Fruit fly (Drosophila melanogaster) Kc167 (cell line): ENCODE measurements around the gene CG31122.

Experiments used
- Myc ChIP-seq: fragments of >200 bp; optimal IDR thresholded peaks from 2 replicates; lab custom pipeline; 2017; ENCODE audit warnings: missing external identifiers
- Sin3A ChIP-seq: fragments of >200 bp; optimal IDR thresholded peaks from 2 replicates; lab custom pipeline; 2018; ENCODE audit warnings: missing external identifiers
- h ChIP-seq: fragments of >200 bp; optimal IDR thresholded peaks from 3 replicates; lab custom pipeline; 2018; ENCODE audit warnings: missing external identifiers
- insv ChIP-seq: fragments of >200 bp; optimal IDR thresholded peaks from 3 replicates; lab custom pipeline; 2018; ENCODE audit warnings: missing external identifiers
- psq ChIP-seq: fragments of >200 bp; optimal IDR thresholded peaks from 2 replicates; lab custom pipeline; 2017; ENCODE audit warnings: missing external identifiers
- ttk ChIP-seq: sonication (Bioruptor generic); optimal IDR thresholded peaks from 2 replicates; lab custom pipeline; 2017; ENCODE audit warnings: missing external identifiers

Gene CG31122

dm6 chr3R:18398460-18398901 is 14.2 kb downstream of the CG31122 start:
- TF ChIP-seq h (lab: Kevin White, UChicago) (no peak), psq (lab: Kevin White, UChicago) (peak; percentile 3), insv (lab: Kevin White, UChicago) (no peak), Sin3A (lab: Kevin White, UChicago) (no peak), Myc (lab: Kevin White, UChicago) (no peak)

dm6 chr3R:18397834-18398378 is 14.8 kb downstream of the CG31122 start:
- no peak for TF ChIP-seq psq (lab: Kevin White, UChicago)
- TF ChIP-seq h (lab: Kevin White, UChicago), result no peak
- TF ChIP-seq ttk, result no peak
- no peak for TF ChIP-seq insv (lab: Kevin White, UChicago)
- no peak for TF ChIP-seq Myc (lab: Kevin White, UChicago)
- TF ChIP-seq Sin3A (lab: Kevin White, UChicago), result no peak

dm6 chr3R:18396801-18397604 is 15.7 kb downstream of the CG31122 start, which contains the start of gene Vti1b:
Gene Vti1b (plus strand): TSS chr3R:18396995.
- TF ChIP-seq h (lab: Kevin White, UChicago) (no peak), insv (lab: Kevin White, UChicago) (no peak), Myc (lab: Kevin White, UChicago) (no peak), psq (lab: Kevin White, UChicago) (no peak), Sin3A (lab: Kevin White, UChicago) (no peak), ttk (no peak)

- TF ChIP-seq psq (lab: Kevin White, UChicago) (no peak), Myc (lab: Kevin White, UChicago) (no peak), h (lab: Kevin White, UChicago) (no peak), insv (lab: Kevin White, UChicago) (no peak), Sin3A (lab: Kevin White, UChicago) (no peak), ttk (no peak)
Measured at dm6 chr3R:18395694-18396093, 17.0 kb downstream of the CG31122 start.

dm6 chr3R:18394876-18395275 is 17.8 kb downstream of the CG31122 start:
- no peak for TF ChIP-seq h (lab: Kevin White, UChicago)

dm6 chr3R:18393436-18393835 is 19.2 kb downstream of the CG31122 start:
- TF ChIP-seq insv (lab: Kevin White, UChicago) (no peak), ttk (no peak), psq (lab: Kevin White, UChicago) (no peak), Sin3A (lab: Kevin White, UChicago) (no peak), h (lab: Kevin White, UChicago) (no peak)

dm6 chr3R:18389790-18390189 is 22.9 kb downstream of the CG31122 start, which contains the start of gene Vha100-4:
Gene Vha100-4 (minus strand): TSS chr3R:18389805.
- no peak for TF ChIP-seq ttk
- TF ChIP-seq h (lab: Kevin White, UChicago), result no peak
- TF ChIP-seq insv (lab: Kevin White, UChicago), result no peak
- no peak for TF ChIP-seq Sin3A (lab: Kevin White, UChicago)
- no peak for TF ChIP-seq Myc (lab: Kevin White, UChicago)
- no peak for TF ChIP-seq psq (lab: Kevin White, UChicago)

- TF ChIP-seq psq (lab: Kevin White, UChicago), result no peak
- no peak for TF ChIP-seq h (lab: Kevin White, UChicago)
- TF ChIP-seq ttk, result no peak
- no peak for TF ChIP-seq Sin3A (lab: Kevin White, UChicago)
- TF ChIP-seq insv (lab: Kevin White, UChicago), result no peak
- no peak for TF ChIP-seq Myc (lab: Kevin White, UChicago)
Measured at dm6 chr3R:18385593-18385992, 27.1 kb downstream of the CG31122 start, which contains the start of gene cona. Gene cona (plus strand): TSS chr3R:18385828.

- TF ChIP-seq h (lab: Kevin White, UChicago) (no peak), ttk (no peak), Myc (lab: Kevin White, UChicago) (no peak), psq (lab: Kevin White, UChicago) (no peak), Sin3A (lab: Kevin White, UChicago) (no peak), insv (lab: Kevin White, UChicago) (no peak)
Measured at dm6 chr3R:18384972-18385371, 27.7 kb downstream of the CG31122 start, which contains the start of gene CG14309. Gene CG14309 (minus strand): TSS chr3R:18385072.

- TF ChIP-seq h (lab: Kevin White, UChicago) (no peak), Myc (lab: Kevin White, UChicago) (no peak), Sin3A (lab: Kevin White, UChicago) (no peak), insv (lab: Kevin White, UChicago) (no peak), psq (lab: Kevin White, UChicago) (no peak), ttk (no peak)
Measured at dm6 chr3R:18381014-18381512, 31.6 kb downstream of the CG31122 start, which contains the start of gene CG7675. Gene CG7675 (minus strand): TSS chr3R:18381178.

dm6 chr3R:18380251-18380812 is 32.3 kb downstream of the CG31122 start:
- TF ChIP-seq insv (lab: Kevin White, UChicago), result no peak
- TF ChIP-seq Myc (lab: Kevin White, UChicago), result no peak
- no peak for TF ChIP-seq psq (lab: Kevin White, UChicago)
- no peak for TF ChIP-seq h (lab: Kevin White, UChicago)
- TF ChIP-seq ttk, result no peak
- no peak for TF ChIP-seq Sin3A (lab: Kevin White, UChicago)
